Fruit fly (Drosophila melanogaster): Measurements from ENCODE around the gene up.

Gene up

DNA sequence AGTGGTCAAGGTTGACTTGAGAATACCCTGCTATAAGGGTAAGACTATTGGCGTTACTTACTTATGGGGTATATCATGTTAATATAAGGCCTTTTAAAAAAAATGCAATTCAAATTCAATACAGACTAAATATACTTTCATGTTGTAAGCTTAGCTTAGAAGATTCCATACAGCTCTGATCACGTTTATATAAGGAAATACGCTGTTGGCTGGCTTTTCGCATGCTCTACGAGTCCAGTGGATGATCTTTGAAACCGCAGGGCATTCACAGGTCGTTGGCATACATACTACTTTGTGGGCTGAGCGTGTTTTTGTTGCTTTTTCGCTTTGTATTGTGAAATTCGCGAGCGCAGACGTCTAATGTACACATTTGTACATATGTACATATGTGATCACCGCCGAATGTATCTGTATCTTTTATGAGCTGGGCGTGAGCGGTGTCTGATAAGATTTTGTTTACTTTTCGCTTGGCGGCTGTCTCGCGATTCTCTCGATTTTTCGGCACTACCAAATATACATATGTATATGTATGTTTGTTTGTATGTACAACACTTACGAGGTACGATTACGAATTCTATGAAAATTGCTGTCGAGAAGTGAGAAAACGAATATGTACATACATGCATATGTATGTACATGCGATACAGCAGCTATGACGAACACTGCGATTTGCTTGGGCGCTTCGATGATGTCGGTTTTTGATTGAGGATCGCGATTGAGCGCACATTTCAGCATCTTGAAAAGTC is 32.0 kb upstream of the up start (continued):
- TF ChIP-seq CG10274 (GFP tag; optimal IDR thresholded peaks at IDR 0.05) (peak; percentile 91), CG14014 (GFP tag; IDR thresholded peaks at IDR 0.05) (peak; percentile 58), CG8290 (GFP tag; optimal IDR thresholded peaks at IDR 0.05) (no peak), CG8290 (tag; optimal IDR thresholded peaks at IDR 0.05) (peak in 1 of 2 experiments; percentile 30), Hey (tag; optimal IDR thresholded peaks at IDR 0.05) (peak; percentile 59), hth (optimal IDR thresholded peaks at IDR 0.05) (no peak), D19A (tag; optimal IDR thresholded peaks at IDR 0.05) (peak; percentile 90), CG2712 (tag; optimal IDR thresholded peaks at IDR 0.05) (peak; percentile 3), abd-A (tag; optimal IDR thresholded peaks at IDR 0.05) (peak; percentile 52), CG1792 (GFP tag; optimal IDR thresholded peaks at IDR 0.05) (peak; percentile 30), NC2α (GFP tag; optimal IDR thresholded peaks at IDR 0.05) (no peak), pum (GFP tag; optimal IDR thresholded peaks at IDR 0.05) (no peak), CG18599 (GFP tag; optimal IDR thresholded peaks at IDR 0.05) (peak; percentile 70), Atf-2 (GFP tag; optimal IDR thresholded peaks at IDR 0.05) (no peak), crc (GFP tag; optimal IDR thresholded peaks at IDR 0.05) (peak; percentile 24), CG13624 (GFP tag; optimal IDR thresholded peaks at IDR 0.05) (peak; percentile 51), Chrac-16 (GFP tag; optimal IDR thresholded peaks at IDR 0.05) (peak; percentile 24), CG17186 (GFP tag; optimal IDR thresholded peaks at IDR 0.05) (no peak), crol (GFP tag; IDR thresholded peaks at IDR 0.05) (no peak), slbo (GFP tag; IDR thresholded peaks at IDR 0.05) (peak; percentile 61), bab2 (GFP tag; optimal IDR thresholded peaks at IDR 0.05) (peak; percentile 62), CG10321 (GFP tag; IDR thresholded peaks at IDR 0.05) (no peak), CG34422 (GFP tag; IDR thresholded peaks at IDR 0.05) (0 out of 3 replicates have a peak, but pooled peaks have one; percentile 14), mam (GFP tag; optimal IDR thresholded peaks at IDR 0.05) (peak; percentile 60), CG17612 (GFP tag; IDR thresholded peaks at IDR 0.05) (no peak), Vsx1 (GFP tag; optimal IDR thresholded peaks at IDR 0.05) (peak; percentile 25), amos (GFP tag; IDR thresholded peaks at IDR 0.05; ENCODE audit: partially characterized antibody) (no peak), CG8944 (GFP tag; optimal IDR thresholded peaks at IDR 0.05) (peak; percentile 8), nau (GFP tag; optimal IDR thresholded peaks at IDR 0.05) (peak; percentile 44), Gsc (GFP tag; IDR thresholded peaks at IDR 0.05) (no peak), CG7372 (GFP tag; IDR thresholded peaks at IDR 0.05) (0 out of 2 replicates have a peak, but pooled peaks have one; percentile 18), trh (GFP tag; optimal IDR thresholded peaks at IDR 0.05) (no peak), chinmo (GFP tag; IDR thresholded peaks at IDR 0.05; ENCODE audit: partially characterized antibody) (no peak), HHEX (GFP tag; optimal IDR thresholded peaks at IDR 0.05) (peak; percentile 63), salm (tag; optimal IDR thresholded peaks at IDR 0.05) (no peak), Aef1 (GFP tag; IDR thresholded peaks at IDR 0.05) (no peak; the same call in 2 of the 3 replicates), Dip3 (GFP tag; optimal IDR thresholded peaks at IDR 0.05) (peak; percentile 65), kay (GFP tag; optimal IDR thresholded peaks at IDR 0.05) (no peak), lmd (GFP tag; IDR thresholded peaks at IDR 0.05) (peak; percentile 30; the same call in 1 of the 2 replicates), CG5180 (GFP tag; optimal IDR thresholded peaks at IDR 0.05) (peak; percentile 50), CG7271 (tag; optimal IDR thresholded peaks at IDR 0.05) (no peak), CG10267 (tag; optimal IDR thresholded peaks at IDR 0.05) (no peak), cg (GFP tag; optimal IDR thresholded peaks at IDR 0.05) (peak; percentile 36), danr (GFP tag; IDR thresholded peaks at IDR 0.05) (no peak), CG13287 (GFP tag; IDR thresholded peaks at IDR 0.05; ENCODE audit: partially characterized antibody) (no peak), lab (GFP tag; optimal IDR thresholded peaks at IDR 0.05) (peak; percentile 83), CG15011 (GFP tag; optimal IDR thresholded peaks at IDR 0.05) (peak; percentile 28), Jarid2 (GFP tag; optimal IDR thresholded peaks at IDR 0.05) (peak; percentile 34), CG17568 (GFP tag; optimal IDR thresholded peaks at IDR 0.05) (peak; percentile 69), Doc2 (GFP tag; IDR thresholded peaks at IDR 0.05) (no peak)
